Fruit fly (Drosophila melanogaster) Kc167 (cell line): Measurements from ENCODE around the gene Nost.

Source experiments
- Myc ChIP-seq: fragments of >200 bp; optimal IDR thresholded peaks from 2 replicates; lab custom pipeline; 2017; ENCODE audit warnings: missing external identifiers
- Sin3A ChIP-seq: fragments of >200 bp; optimal IDR thresholded peaks from 2 replicates; lab custom pipeline; 2018; ENCODE audit warnings: missing external identifiers
- h ChIP-seq: fragments of >200 bp; optimal IDR thresholded peaks from 3 replicates; lab custom pipeline; 2018; ENCODE audit warnings: missing external identifiers
- psq ChIP-seq: fragments of >200 bp; optimal IDR thresholded peaks from 2 replicates; lab custom pipeline; 2017; ENCODE audit warnings: missing external identifiers

DNA sequence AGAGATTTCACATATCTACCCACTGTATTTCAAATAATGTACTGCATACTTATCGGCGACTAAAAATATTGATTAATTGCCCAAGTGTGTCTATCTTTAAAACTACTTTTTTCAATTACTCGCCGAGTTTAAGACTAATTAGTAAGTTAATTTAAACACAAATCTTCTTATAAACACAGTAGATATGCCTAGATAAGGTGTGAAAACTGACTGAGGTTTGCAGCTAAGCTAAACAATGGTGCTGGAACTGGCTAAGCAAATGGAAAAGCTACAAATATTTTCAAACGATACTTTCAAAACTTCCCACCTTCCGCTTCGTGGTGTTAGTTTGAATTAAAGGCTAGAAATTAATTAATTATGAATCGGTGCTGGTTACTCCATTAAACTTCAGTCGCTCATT lies 10.8 kb downstream of the Nost start:
- TF ChIP-seq h (lab: Kevin White, UChicago), result no peak
- TF ChIP-seq psq (lab: Kevin White, UChicago), result no peak
- TF ChIP-seq Myc (lab: Kevin White, UChicago), result no peak
- TF ChIP-seq Sin3A (lab: Kevin White, UChicago), result no peak
